Worm (Caenorhabditis elegans) whole organism, early embryonic: ENCODE measurements around the gene rpl-42.

ENCODE experiments used
- aly-1 ChIP-seq: sonication (generic microtip); optimal IDR thresholded peaks from 2 replicates; lab custom pipeline; 2016; ENCODE audit warnings: missing genetic modification characterization, missing compliant biosample characterization
- ama-1 ChIP-seq: fragments of 150-350 bp; optimal IDR thresholded peaks from 2 replicates; lab custom pipeline; 2014
- ceh-13 ChIP-seq: fragments of 200-800 bp; sonication (Bioruptor generic); optimal IDR thresholded peaks from 2 replicates; lab custom pipeline; 2018; ENCODE audit warnings: mild to moderate bottlenecking, missing genetic modification characterization, missing compliant biosample characterization
- flt-1 ChIP-seq: fragments of 200-800 bp; sonication (Bioruptor generic); IDR thresholded peaks from 2 replicates; pipeline ENCODE4 v1.3.6; 2022; ENCODE audit warnings: missing genetic modification characterization, missing compliant biosample characterization
- hmg-4 ChIP-seq: fragments of 200-800 bp; sonication (Bioruptor generic); optimal IDR thresholded peaks from 2 replicates; lab custom pipeline; 2018; ENCODE audit warnings: mild to moderate bottlenecking, missing genetic modification characterization, missing compliant biosample characterization
- tbx-37 ChIP-seq: fragments of 200-800 bp; sonication (Bioruptor generic); conservative IDR thresholded peaks from 2 replicates; pipeline ENCODE4 v1.3.6; 2022; ENCODE audit warnings: missing genetic modification reagents, missing genetic modification characterization, missing compliant biosample characterization

- TF ChIP-seq ama-1 (lab: Kevin White, UChicago) (no peak), flt-1 (GFP tag; lab: Robert Waterston, UW) (no peak), hmg-4 (GFP tag; lab: Kevin White, UChicago) (no peak), aly-1 (tag; lab: Kevin White, UChicago) (no peak), tbx-37 (GFP tag; lab: Robert Waterston, UW) (no peak), ceh-13 (GFP tag; lab: Kevin White, UChicago) (no peak)
Observed at ce11 chrII:11129517-11129916, 37.0 kb downstream of the rpl-42 start, which contains the start of gene F40F8.12.
